Worm (Caenorhabditis elegans) whole organism, L2 larva: Measurements from ENCODE around the gene sre-36.

Source experiments
- C34F6.9 ChIP-seq: fragments of 150-350 bp; optimal IDR thresholded peaks from 2 replicates; lab custom pipeline; 2014; ENCODE audit warnings: missing biosample characterization, missing genetic modification characterization
- F13H6.1 ChIP-seq: sonication (generic microtip); optimal IDR thresholded peaks from 2 replicates; lab custom pipeline; 2016; ENCODE audit warnings: missing genetic modification characterization, missing compliant biosample characterization
- R02D3.7 ChIP-seq: fragments of 150-350 bp; optimal IDR thresholded peaks from 2 replicates; lab custom pipeline; 2014; ENCODE audit warnings: missing biosample characterization, missing genetic modification characterization
- Y55F3AM.14 ChIP-seq: fragments of 200-800 bp; sonication (Bioruptor generic); optimal IDR thresholded peaks from 2 replicates; lab custom pipeline; 2018; ENCODE audit warnings: mild to moderate bottlenecking, missing genetic modification characterization, missing compliant biosample characterization
- ZK546.5 ChIP-seq: sonication (generic microtip); optimal IDR thresholded peaks from 2 replicates; lab custom pipeline; 2017; ENCODE audit warnings: missing biosample characterization, missing genetic modification characterization
- alr-1 ChIP-seq: fragments of 150-350 bp; optimal IDR thresholded peaks from 2 replicates; lab custom pipeline; 2014; ENCODE audit warnings: missing biosample characterization, missing genetic modification characterization
- aly-2 ChIP-seq: fragments of 150-350 bp; optimal IDR thresholded peaks from 2 replicates; lab custom pipeline; 2014; ENCODE audit warnings: missing biosample characterization, missing genetic modification characterization
- ama-1 ChIP-seq: fragments of 150-350 bp; optimal IDR thresholded peaks from 2 replicates; lab custom pipeline; 2018; ENCODE audit warnings: inconsistent platforms
- blmp-1 ChIP-seq: sonication (generic microtip); optimal IDR thresholded peaks from 2 replicates; lab custom pipeline; 2017; ENCODE audit warnings: missing genetic modification characterization, mild to moderate bottlenecking, missing compliant biosample characterization, antibody characterized with exemption, moderate library complexity; ENCODE audit not compliant: insufficient read depth
- ceh-16 ChIP-seq: fragments of 150-350 bp; optimal IDR thresholded peaks from 2 replicates; lab custom pipeline; 2014; ENCODE audit warnings: missing biosample characterization, missing genetic modification characterization
- ceh-82 ChIP-seq: fragments of 150-350 bp; optimal IDR thresholded peaks from 2 replicates; lab custom pipeline; 2014; ENCODE audit warnings: missing biosample characterization, missing genetic modification characterization
- crh-2 ChIP-seq: sonication (generic microtip); optimal IDR thresholded peaks from 2 replicates; lab custom pipeline; 2017; ENCODE audit warnings: missing biosample characterization, missing genetic modification characterization
- dmd-4 ChIP-seq: sonication (generic microtip); optimal IDR thresholded peaks from 2 replicates; lab custom pipeline; 2017; ENCODE audit warnings: missing biosample characterization, missing genetic modification characterization
- egl-27 ChIP-seq: sonication (generic microtip); optimal IDR thresholded peaks from 3 replicates; lab custom pipeline; 2017; ENCODE audit warnings: missing biosample characterization, missing genetic modification reagents, missing genetic modification characterization
- elt-1 ChIP-seq: fragments of 150-350 bp; optimal IDR thresholded peaks from 2 replicates; lab custom pipeline; 2014; ENCODE audit warnings: missing biosample characterization, missing genetic modification characterization
- elt-3 ChIP-seq: sonication (generic microtip); optimal IDR thresholded peaks from 2 replicates; lab custom pipeline; 2017; ENCODE audit warnings: missing biosample characterization, missing genetic modification characterization
- fos-1 ChIP-seq: fragments of 150-350 bp; optimal IDR thresholded peaks from 2 replicates; lab custom pipeline; 2014; ENCODE audit warnings: missing biosample characterization, missing genetic modification characterization
- gmeb-1 ChIP-seq: fragments of 150-350 bp; optimal IDR thresholded peaks from 2 replicates; lab custom pipeline; 2014; ENCODE audit warnings: missing biosample characterization, missing genetic modification characterization
- lin-11 ChIP-seq: fragments of 150-350 bp; sonication (generic microtip); optimal IDR thresholded peaks from 2 replicates; lab custom pipeline; 2014; ENCODE audit warnings: missing biosample characterization, missing genetic modification characterization, inconsistent platforms, mixed read lengths
- lin-13 ChIP-seq: fragments of 150-350 bp; optimal IDR thresholded peaks from 2 replicates; lab custom pipeline; 2014; ENCODE audit warnings: missing biosample characterization, missing genetic modification reagents, missing genetic modification characterization
- lin-39 ChIP-seq: fragments of 150-350 bp; optimal IDR thresholded peaks from 2 replicates; lab custom pipeline; 2014; ENCODE audit warnings: missing biosample characterization, missing genetic modification reagents, missing genetic modification characterization
- lsy-2 ChIP-seq, 2 experiments: fragments of 150-350 bp in 1 of 2; sonication (generic microtip) in 1 of 2; optimal IDR thresholded peaks; 2 replicates each; lab custom pipeline; 2014 to 2017; ENCODE audit warnings: missing biosample characterization in 2 of 2, missing genetic modification characterization in 2 of 2
- mab-5 ChIP-seq: fragments of 150-350 bp; optimal IDR thresholded peaks from 2 replicates; lab custom pipeline; 2014; ENCODE audit warnings: missing biosample characterization, missing genetic modification characterization
- mbf-1 ChIP-seq: sonication (generic microtip); optimal IDR thresholded peaks from 2 replicates; lab custom pipeline; 2017; ENCODE audit warnings: missing biosample characterization, missing genetic modification characterization
- mdl-1 ChIP-seq, 2 experiments: fragments of 150-350 bp in 1 of 2; sonication (generic microtip) in 1 of 2; optimal IDR thresholded peaks; 2 replicates each; lab custom pipeline; 2017; ENCODE audit warnings: missing biosample characterization in 2 of 2, missing genetic modification characterization in 2 of 2
- nhr-10 ChIP-seq: sonication (generic microtip); optimal IDR thresholded peaks from 2 replicates; lab custom pipeline; 2017; ENCODE audit warnings: missing biosample characterization, missing genetic modification characterization
- nhr-11 ChIP-seq: fragments of 150-350 bp; optimal IDR thresholded peaks from 2 replicates; lab custom pipeline; 2014; ENCODE audit warnings: missing biosample characterization, missing genetic modification characterization
- nhr-12 ChIP-seq: fragments of 150-350 bp; optimal IDR thresholded peaks from 2 replicates; lab custom pipeline; 2014; ENCODE audit warnings: missing biosample characterization, missing genetic modification characterization
- nhr-129 ChIP-seq: fragments of 150-350 bp; optimal IDR thresholded peaks from 2 replicates; lab custom pipeline; 2014; ENCODE audit warnings: missing biosample characterization, missing genetic modification characterization
- nhr-21 ChIP-seq: fragments of 150-350 bp; optimal IDR thresholded peaks from 2 replicates; lab custom pipeline; 2014; ENCODE audit warnings: missing biosample characterization, missing genetic modification characterization
- nhr-23 ChIP-seq: fragments of 150-350 bp; optimal IDR thresholded peaks from 2 replicates; lab custom pipeline; 2014; ENCODE audit warnings: missing biosample characterization, missing genetic modification reagents, missing genetic modification characterization
- nhr-237 ChIP-seq: fragments of 150-350 bp; optimal IDR thresholded peaks from 2 replicates; lab custom pipeline; 2014; ENCODE audit warnings: missing biosample characterization, missing genetic modification characterization
- nhr-25 ChIP-seq: fragments of 150-350 bp; sonication (generic microtip); optimal IDR thresholded peaks from 3 replicates; lab custom pipeline; 2014; ENCODE audit warnings: missing biosample characterization, missing genetic modification characterization
- nhr-6 ChIP-seq: fragments of 150-350 bp; optimal IDR thresholded peaks from 2 replicates; lab custom pipeline; 2014; ENCODE audit warnings: missing biosample characterization, missing genetic modification characterization
- nhr-77 ChIP-seq: fragments of 150-350 bp; optimal IDR thresholded peaks from 2 replicates; lab custom pipeline; 2014; ENCODE audit warnings: missing biosample characterization, missing genetic modification characterization
- peb-1 ChIP-seq: fragments of 150-350 bp; optimal IDR thresholded peaks from 2 replicates; lab custom pipeline; 2014; ENCODE audit warnings: missing biosample characterization, missing genetic modification characterization
- sem-4 ChIP-seq: fragments of 150-350 bp; optimal IDR thresholded peaks from 2 replicates; lab custom pipeline; 2014; ENCODE audit warnings: missing biosample characterization, missing genetic modification reagents, missing genetic modification characterization
- skn-1 ChIP-seq: sonication (generic microtip); optimal IDR thresholded peaks from 2 replicates; lab custom pipeline; 2017; ENCODE audit warnings: missing biosample characterization, missing genetic modification characterization
- sma-3 ChIP-seq: sonication (generic microtip); optimal IDR thresholded peaks from 2 replicates; lab custom pipeline; 2016; ENCODE audit warnings: missing genetic modification reagents, missing genetic modification characterization, missing compliant biosample characterization
- sma-9 ChIP-seq, 2 experiments: fragments of 150-350 bp in 1 of 2; sonication (generic microtip) in 1 of 2; optimal IDR thresholded peaks; 2 replicates each; lab custom pipeline; 2014 to 2016; ENCODE audit warnings: missing genetic modification characterization in 2 of 2, mild to moderate bottlenecking in 1 of 2, missing biosample characterization in 1 of 2, missing compliant biosample characterization in 1 of 2, missing genetic modification reagents in 1 of 2, moderate library complexity in 1 of 2
- snpc-4 ChIP-seq: fragments of 150-350 bp; optimal IDR thresholded peaks from 2 replicates; lab custom pipeline; 2014; ENCODE audit warnings: missing biosample characterization, missing genetic modification characterization
- unc-39 ChIP-seq: fragments of 150-350 bp; optimal IDR thresholded peaks from 2 replicates; lab custom pipeline; 2014; ENCODE audit warnings: missing biosample characterization, missing genetic modification characterization
- unc-55 ChIP-seq: fragments of 150-350 bp; sonication (generic microtip); optimal IDR thresholded peaks from 3 replicates; lab custom pipeline; 2014; ENCODE audit warnings: missing biosample characterization, missing genetic modification reagents, missing genetic modification characterization
- unc-62 ChIP-seq: fragments of 150-350 bp; optimal IDR thresholded peaks from 2 replicates; lab custom pipeline; 2014; ENCODE audit warnings: missing biosample characterization, missing genetic modification reagents, missing genetic modification characterization
- zag-1 ChIP-seq: fragments of 150-350 bp; optimal IDR thresholded peaks from 2 replicates; lab custom pipeline; 2014; ENCODE audit warnings: missing biosample characterization, missing genetic modification characterization
- ztf-1 ChIP-seq: fragments of 200-800 bp; sonication (Bioruptor generic); conservative IDR thresholded peaks from 2 replicates; pipeline ENCODE4 v1.3.6; 2022; ENCODE audit warnings: missing genetic modification characterization, missing compliant biosample characterization
- ztf-11 ChIP-seq: sonication (generic microtip); optimal IDR thresholded peaks from 2 replicates; lab custom pipeline; 2017; ENCODE audit warnings: missing biosample characterization, missing genetic modification characterization
- ztf-4 ChIP-seq: fragments of 150-350 bp; optimal IDR thresholded peaks from 2 replicates; lab custom pipeline; 2014; ENCODE audit warnings: missing biosample characterization, missing genetic modification characterization

The sre-36 gene

DNA sequence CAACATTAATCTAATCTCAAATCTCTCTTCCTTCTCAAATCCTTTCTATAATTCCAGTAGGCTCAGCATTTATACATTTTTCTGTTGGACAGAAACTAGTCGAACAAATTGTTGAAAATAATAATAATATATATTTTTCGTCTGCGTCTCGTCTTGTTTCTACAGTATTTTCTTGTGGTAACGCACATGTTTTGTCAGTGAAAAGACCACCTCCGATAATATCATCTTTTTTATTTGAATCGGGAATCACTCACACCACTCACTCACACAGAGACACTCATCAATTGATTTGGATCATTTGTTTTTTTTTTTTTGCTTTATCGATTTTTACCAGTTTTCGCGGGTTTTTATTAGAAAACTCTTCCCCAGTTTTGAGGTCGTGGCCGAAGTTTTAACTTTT is 44.8 kb upstream of the sre-36 start:
- TF ChIP-seq nhr-129 (tag; lab: Kevin White, UChicago) (peak; percentile 3), skn-1 (no peak)
- TF ChIP-seq, all 48 proteins: peak for 1

DNA sequence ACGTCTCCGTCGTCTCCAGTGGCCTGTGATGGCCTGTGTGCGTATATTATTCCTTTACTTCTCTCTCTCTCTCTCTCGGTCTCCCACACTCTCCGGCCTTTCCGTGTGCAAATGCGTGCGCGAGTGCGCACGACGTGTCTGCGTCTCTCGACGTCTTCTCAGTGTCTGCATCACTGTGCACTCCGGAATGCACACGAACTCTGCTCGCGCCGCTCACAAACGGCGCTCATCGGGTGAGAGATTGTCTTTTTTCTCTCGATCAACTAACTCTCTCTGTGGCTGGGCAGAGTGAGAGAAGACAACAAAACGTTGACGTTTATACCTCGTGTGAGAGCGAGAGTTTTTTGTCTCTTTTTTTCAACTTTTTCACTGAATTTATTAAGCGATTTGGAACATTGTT is 43.5 kb upstream of the sre-36 start:
- peak; percentile 89 for TF ChIP-seq nhr-21 (tag; lab: Kevin White, UChicago)
- no peak for TF ChIP-seq alr-1
- peak; percentile 1 for TF ChIP-seq mab-5
- TF ChIP-seq nhr-77 (tag; lab: Kevin White, UChicago) = no peak
- TF ChIP-seq sma-3 (GFP tag; lab: Kevin White, UChicago) = peak; percentile 87
- no peak for TF ChIP-seq aly-2 (tag; lab: Kevin White, UChicago)
- TF ChIP-seq nhr-11 = no peak
- TF ChIP-seq ZK546.5 (tag; lab: Kevin White, UChicago) = peak; percentile 30
- peak; percentile 93 for TF ChIP-seq F13H6.1 (tag; lab: Kevin White, UChicago)
- TF ChIP-seq snpc-4 (tag; lab: Kevin White, UChicago) = peak; percentile 80
- no peak for TF ChIP-seq ztf-1 (GFP tag; lab: Robert Waterston, UW)
- peak; percentile 79 for TF ChIP-seq blmp-1 (tag; lab: Kevin White, UChicago)
- TF ChIP-seq peb-1 (tag; lab: Kevin White, UChicago) = no peak
- no peak for TF ChIP-seq unc-62 (GFP tag; lab: Kevin White, UChicago)
- peak; percentile 94 for TF ChIP-seq nhr-129 (tag; lab: Kevin White, UChicago)
- peak; percentile 67 for TF ChIP-seq ceh-16 (tag; lab: Kevin White, UChicago)
- TF ChIP-seq C34F6.9 (tag; lab: Kevin White, UChicago) = peak; percentile 95
- peak; percentile 89 for TF ChIP-seq Y55F3AM.14
- TF ChIP-seq ama-1 (lab: Kevin White, UChicago) = peak; percentile 54
- no peak for TF ChIP-seq nhr-10 (tag; lab: Kevin White, UChicago)
- no peak for TF ChIP-seq elt-3
- peak; percentile 87 for TF ChIP-seq fos-1 (tag; lab: Kevin White, UChicago)
- TF ChIP-seq lin-11 (tag; lab: Kevin White, UChicago) = peak; percentile 92
- TF ChIP-seq nhr-25 (tag; lab: Kevin White, UChicago) = peak; percentile 81
- TF ChIP-seq gmeb-1 (tag; lab: Kevin White, UChicago) = peak; percentile 76
- no peak for TF ChIP-seq unc-39 (tag; lab: Kevin White, UChicago)
- TF ChIP-seq dmd-4 (tag; lab: Kevin White, UChicago) = no peak
- TF ChIP-seq sem-4 (tag; lab: Kevin White, UChicago) = peak; percentile 75
- TF ChIP-seq elt-1 = no peak
- TF ChIP-seq nhr-23 = no peak
- no peak for TF ChIP-seq nhr-12
- peak; percentile 85 to 87 for TF ChIP-seq mdl-1 (tag; optimal IDR thresholded peaks at IDR 0.05; lab: Kevin White, UChicago)
- no peak for TF ChIP-seq nhr-237
- TF ChIP-seq crh-2 (tag; lab: Kevin White, UChicago) = peak; percentile 93
- TF ChIP-seq egl-27 = peak; percentile 80
- peak; percentile 57 for TF ChIP-seq ztf-4 (tag; lab: Kevin White, UChicago)
- peak; percentile 80 for TF ChIP-seq zag-1 (tag; lab: Kevin White, UChicago)
- no peak for TF ChIP-seq R02D3.7 (tag; lab: Kevin White, UChicago)
- no peak for TF ChIP-seq lin-39 (tag; lab: Kevin White, UChicago)
- TF ChIP-seq ztf-11 (tag; lab: Kevin White, UChicago) = no peak
- TF ChIP-seq lin-13 (GFP tag; lab: Kevin White, UChicago) = peak; percentile 79
- peak; percentile 92 for TF ChIP-seq sma-9 (GFP tag; optimal IDR thresholded peaks at IDR 0.05; lab: Kevin White, UChicago)
- no peak for TF ChIP-seq sma-9 (tag; optimal IDR thresholded peaks at IDR 0.05; lab: Kevin White, UChicago)
- peak; percentile 74 for TF ChIP-seq nhr-6 (tag; lab: Kevin White, UChicago)
- peak; percentile 78 for TF ChIP-seq unc-55 (GFP tag; lab: Kevin White, UChicago)
- peak; percentile 57 to 88 for TF ChIP-seq lsy-2 (tag; optimal IDR thresholded peaks at IDR 0.05; lab: Kevin White, UChicago)
- no peak for TF ChIP-seq mbf-1 (tag; lab: Kevin White, UChicago)
- no peak for TF ChIP-seq skn-1
- TF ChIP-seq ceh-82 = no peak
